Worm (Caenorhabditis elegans) whole organism, L3 larva: ENCODE results near the gene C07G3.8.

Source experiments
- R02D3.7 ChIP-seq: fragments of 150-350 bp; optimal IDR thresholded peaks from 2 replicates; lab custom pipeline; 2014; ENCODE audit warnings: missing biosample characterization, missing genetic modification characterization
- ceh-82 ChIP-seq: fragments of 150-350 bp; optimal IDR thresholded peaks from 2 replicates; lab custom pipeline; 2014; ENCODE audit warnings: missing biosample characterization, missing genetic modification characterization
- daf-12 ChIP-seq: fragments of 150-350 bp; optimal IDR thresholded peaks from 2 replicates; lab custom pipeline; 2014; ENCODE audit warnings: missing biosample characterization, missing genetic modification reagents, missing genetic modification characterization
- egl-27 ChIP-seq: sonication (generic microtip); optimal IDR thresholded peaks from 4 replicates; lab custom pipeline; 2017; ENCODE audit warnings: missing biosample characterization, missing genetic modification reagents, missing genetic modification characterization
- elt-3 ChIP-seq, 3 experiments: fragments of 150-350 bp in 1 of 3; sonication (generic microtip) in 2 of 3; optimal IDR thresholded peaks; 2 replicates in 2 of 3; 4 replicates in 1 of 3; lab custom pipeline; 2014 to 2017; ENCODE audit warnings: missing biosample characterization in 3 of 3, missing genetic modification characterization in 3 of 3
- jun-1 ChIP-seq: fragments of 150-350 bp; optimal IDR thresholded peaks from 2 replicates; lab custom pipeline; 2014; ENCODE audit warnings: missing biosample characterization, missing genetic modification reagents, missing genetic modification characterization
- nhr-12 ChIP-seq: fragments of 150-350 bp; optimal IDR thresholded peaks from 2 replicates; lab custom pipeline; 2014; ENCODE audit warnings: missing biosample characterization, missing genetic modification characterization
- unc-62 ChIP-seq: fragments of 150-350 bp; sonication (generic microtip); optimal IDR thresholded peaks from 4 replicates; lab custom pipeline; 2014; ENCODE audit warnings: missing biosample characterization, missing genetic modification reagents, missing genetic modification characterization
- ztf-11 ChIP-seq: fragments of 150-350 bp; optimal IDR thresholded peaks from 2 replicates; lab custom pipeline; 2014; ENCODE audit warnings: missing biosample characterization, missing genetic modification characterization

DNA sequence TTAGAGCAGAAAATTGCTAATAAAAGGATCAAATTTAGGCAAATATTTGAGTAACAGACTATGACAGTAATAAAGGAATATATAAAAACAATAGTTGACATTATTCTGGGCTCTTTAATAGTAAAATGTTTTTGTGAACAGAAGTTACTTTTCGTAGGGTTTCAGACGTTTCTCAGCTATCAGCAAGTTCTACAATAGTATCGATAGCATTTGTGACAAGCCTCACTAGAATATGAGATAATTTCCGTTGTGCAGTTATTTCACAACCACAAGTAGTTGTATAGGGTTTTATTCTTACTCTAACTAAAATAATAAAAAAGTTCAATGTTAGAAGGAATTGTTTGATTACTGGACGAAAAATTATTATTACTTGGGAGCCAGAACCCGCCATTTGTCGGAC, 44.6 kb upstream of the C07G3.8 start, which contains the start of gene srbc-68:
- TF ChIP-seq daf-12 (tag; lab: Kevin White, UChicago) (no peak), nhr-12 (tag; lab: Kevin White, UChicago) (no peak), elt-3 (tag; optimal IDR thresholded peaks at IDR 0.05; lab: Kevin White, UChicago) (no peak), ceh-82 (no peak), unc-62 (GFP tag; lab: Kevin White, UChicago) (no peak), ztf-11 (tag; lab: Kevin White, UChicago) (no peak), jun-1 (no peak), egl-27 (tag; lab: Kevin White, UChicago) (no peak), R02D3.7 (no peak)
